Worm (Caenorhabditis elegans): ENCODE measurements around the gene ZK686.6.

The ZK686.6 gene

DNA sequence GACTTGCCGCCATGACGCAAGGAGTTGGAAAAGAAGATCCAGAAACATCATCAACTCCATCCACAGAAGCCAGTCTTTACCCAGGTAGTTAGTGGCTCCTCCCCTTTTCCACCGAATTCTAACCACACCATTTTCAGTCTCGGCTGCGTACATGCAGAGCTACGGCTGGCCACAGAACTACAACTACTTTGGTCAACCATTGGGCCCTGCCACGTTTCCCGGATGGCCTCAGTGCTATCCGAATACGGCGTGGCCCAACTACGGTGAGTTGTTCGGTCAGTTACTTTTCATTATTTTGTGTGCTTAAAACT lies 42.2 kb upstream of the ZK686.6 start:
- TF ChIP-seq ama-1 (optimal IDR thresholded peaks at IDR 0.05) (no peak), unc-62 (GFP tag; optimal IDR thresholded peaks at IDR 0.05 in 1 of 2) (peak in 1 of 2 experiments; percentile 49), unc-62 (tag; optimal IDR thresholded peaks at IDR 0.05) (no peak)

DNA sequence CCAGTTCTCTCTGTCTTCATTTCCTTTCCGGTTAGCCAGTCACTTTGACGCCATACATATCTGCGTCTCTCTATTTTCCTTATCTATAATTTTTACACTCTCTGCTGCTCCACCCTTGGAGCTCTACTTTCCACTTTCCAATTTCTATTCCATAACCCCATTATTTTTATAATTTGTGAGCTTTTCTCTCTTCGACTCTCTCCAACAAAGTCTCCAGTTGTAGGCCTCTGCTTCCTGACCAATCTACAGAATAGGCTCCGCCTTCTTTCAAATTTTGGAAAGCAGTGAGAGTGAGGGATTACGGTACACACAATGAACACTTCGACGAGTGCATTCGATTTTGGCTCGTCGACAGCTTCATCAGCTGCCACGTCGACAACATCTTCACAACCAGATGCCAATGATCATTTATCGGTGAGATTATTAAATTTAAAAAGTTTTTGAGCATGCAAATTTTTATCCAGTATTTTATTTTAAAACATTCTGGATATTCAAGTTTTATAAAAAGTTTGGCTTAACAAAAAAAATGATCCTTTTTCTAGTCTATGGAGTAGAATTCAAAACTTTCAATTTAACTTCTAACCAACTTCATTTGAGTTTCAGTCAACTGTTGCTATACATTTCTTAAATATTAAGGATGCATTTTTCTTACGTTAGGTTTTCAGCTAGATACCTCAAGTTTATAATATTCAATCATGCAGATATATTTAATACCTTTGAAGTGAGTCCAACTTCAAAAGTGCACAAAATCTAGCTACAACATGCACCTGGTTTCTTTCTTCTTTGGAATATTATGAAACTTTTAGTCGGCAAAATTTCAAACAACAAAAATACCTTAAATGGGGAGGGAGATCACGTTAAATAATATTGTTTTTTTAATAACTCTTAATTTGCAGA lies 41.6 kb upstream of the ZK686.6 start, which contains the start of gene egl-5:
egl-5 (plus strand) TSS at position 216 of the 897 bp plus-strand sequence.
- TF ChIP-seq nhr-6 (tag; optimal IDR thresholded peaks at IDR 0.05) (peak; percentile 100), mxl-3 (GFP tag; optimal IDR thresholded peaks at IDR 0.05) (no peak), set-16 (GFP tag; IDR thresholded peaks at IDR 0.05) (no peak), nhr-41 (GFP tag; IDR thresholded peaks at IDR 0.05) (no peak), ceh-28 (tag; optimal IDR thresholded peaks at IDR 0.05) (no peak), D1046.2 (GFP tag; IDR thresholded peaks at IDR 0.05) (no peak)

DNA sequence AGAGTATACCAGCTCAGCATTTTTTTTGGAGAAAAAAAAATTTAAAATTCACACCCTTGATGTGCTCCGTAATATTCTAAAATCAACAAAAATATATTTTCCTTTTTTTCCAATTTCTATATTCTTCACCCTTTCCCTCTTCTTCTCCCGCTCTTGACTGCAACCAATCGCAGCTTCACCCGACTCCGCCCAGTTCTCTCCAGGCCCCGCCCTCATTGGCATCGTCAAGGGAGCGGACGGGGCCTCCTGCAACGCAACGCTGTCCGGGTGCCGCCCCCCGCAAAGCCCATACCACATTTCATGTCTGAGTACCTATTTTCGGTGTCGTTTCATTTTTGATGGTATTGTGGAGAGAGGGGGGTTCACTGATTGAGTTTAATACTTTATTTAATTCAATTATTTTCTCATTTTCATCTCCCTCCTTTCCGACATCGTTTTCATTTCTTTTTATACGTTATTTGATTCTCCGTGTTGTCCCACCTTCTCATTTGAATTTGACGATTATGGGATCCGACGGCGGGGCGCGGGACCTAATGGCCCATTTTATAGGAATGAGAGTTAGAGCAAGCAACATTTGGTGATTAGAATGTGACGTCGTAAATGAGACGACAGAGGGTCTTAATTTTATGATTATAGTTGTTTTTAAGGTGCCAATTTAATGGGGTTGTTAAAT lies 39.5 kb upstream of the ZK686.6 start:
- TF ChIP-seq duxl-1 (tag; optimal IDR thresholded peaks at IDR 0.05; ENCODE audit: poor library complexity) (peak; percentile 62), set-16 (GFP tag; IDR thresholded peaks at IDR 0.05) (peak; percentile 91), unc-39 (tag; optimal IDR thresholded peaks at IDR 0.05) (no peak), unc-62 (GFP tag; optimal IDR thresholded peaks at IDR 0.05 in 1 of 2) (peak in 1 of 2 experiments; percentile 12), unc-62 (tag; optimal IDR thresholded peaks at IDR 0.05) (no peak)

DNA sequence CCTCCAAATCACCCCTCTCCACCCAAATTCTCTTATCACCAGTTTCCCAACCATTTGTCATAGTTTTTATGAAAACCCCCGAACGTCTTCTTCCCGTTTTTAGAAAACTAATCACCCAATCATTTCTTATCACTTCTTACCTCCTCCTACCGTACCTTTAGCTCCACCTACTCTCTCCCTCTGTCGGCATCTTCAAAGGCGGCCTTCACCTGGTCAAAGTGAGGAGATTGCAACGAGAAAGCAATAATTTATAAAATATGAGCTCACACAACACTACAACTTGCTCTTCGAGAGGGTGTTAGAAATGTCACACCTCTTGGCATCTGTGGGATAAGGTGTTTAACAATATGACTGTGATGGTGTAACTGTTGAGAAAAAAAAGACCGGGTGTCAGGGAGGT lies 36.2 kb upstream of the ZK686.6 start:
- no peak for TF ChIP-seq spr-1 (tag; optimal IDR thresholded peaks at IDR 0.05)
- TF ChIP-seq R02D3.7 (tag; optimal IDR thresholded peaks at IDR 0.05) = no peak
- no peak for TF ChIP-seq pha-4 (GFP tag; IDR thresholded peaks at IDR 0.05)
- no peak for TF ChIP-seq pha-4 (tag; optimal IDR thresholded peaks at IDR 0.05)
- TF ChIP-seq madf-5 (GFP tag; IDR thresholded peaks at IDR 0.05) = no peak
- no peak for TF ChIP-seq mdt-29 (GFP tag; IDR thresholded peaks at IDR 0.05)
- TF ChIP-seq zip-2 (tag; optimal IDR thresholded peaks at IDR 0.05) = no peak
- TF ChIP-seq nhr-77 (tag; optimal IDR thresholded peaks at IDR 0.05) = no peak
- TF ChIP-seq unc-130 (GFP tag; optimal IDR thresholded peaks at IDR 0.05) = no peak
- no peak for TF ChIP-seq saeg-2 (GFP tag; IDR thresholded peaks at IDR 0.05)
- TF ChIP-seq ctbp-1 (GFP tag; IDR thresholded peaks at IDR 0.05) = no peak
- no peak for TF ChIP-seq zag-1 (tag; optimal IDR thresholded peaks at IDR 0.05)
- no peak for TF ChIP-seq php-3 (GFP tag; IDR thresholded peaks at IDR 0.05)

DNA sequence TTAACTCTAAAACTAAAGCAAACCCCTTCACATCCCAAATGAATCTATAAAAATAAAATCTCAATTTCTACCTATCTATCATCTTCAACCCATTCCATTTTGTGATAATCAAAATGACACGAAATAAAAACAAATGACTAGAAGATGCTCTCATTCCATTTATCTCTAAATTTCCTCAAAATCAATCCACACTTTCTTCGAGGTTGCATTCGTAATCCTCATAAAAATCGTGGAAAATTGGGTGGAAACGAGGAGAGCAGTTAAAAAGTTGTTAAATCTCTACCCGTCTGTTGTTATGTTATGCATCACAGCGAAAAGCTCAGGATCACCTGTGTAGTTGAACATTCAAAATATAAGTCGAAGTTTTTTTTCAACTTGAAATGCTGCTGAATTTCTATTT lies 34.1 kb upstream of the ZK686.6 start:
- TF ChIP-seq F26F4.8 (GFP tag; conservative IDR thresholded peaks at IDR 0.05) (no peak), F49E8.2 (tag; optimal IDR thresholded peaks at IDR 0.05; ENCODE audit: borderline replicate concordance) (no peak), unc-39 (tag; optimal IDR thresholded peaks at IDR 0.05) (no peak), sdz-12 (GFP tag; optimal IDR thresholded peaks at IDR 0.05) (no peak), nhr-77 (tag; optimal IDR thresholded peaks at IDR 0.05) (no peak), php-3 (GFP tag; IDR thresholded peaks at IDR 0.05) (no peak), nhr-102 (tag; optimal IDR thresholded peaks at IDR 0.05) (no peak), vab-7 (GFP tag; IDR thresholded peaks at IDR 0.05) (no peak), T26A8.4 (GFP tag; IDR thresholded peaks at IDR 0.05) (no peak), nhr-111 (GFP tag; optimal IDR thresholded peaks at IDR 0.05) (no peak), dpl-1 (GFP tag; optimal IDR thresholded peaks at IDR 0.05) (no peak), fkh-10 (GFP tag; optimal IDR thresholded peaks at IDR 0.05) (no peak)

All from whole organism, L4 larva.